Worm (Caenorhabditis elegans) whole organism, late embryonic: ENCODE measurements around the gene F43D2.7.

ENCODE experiments used
- ama-1 ChIP-seq: fragments of 150-350 bp; optimal IDR thresholded peaks from 2 replicates; lab custom pipeline; 2014
- ceh-34 ChIP-seq: sonication (generic microtip); optimal IDR thresholded peaks from 2 replicates; lab custom pipeline; 2016; ENCODE audit warnings: mild to moderate bottlenecking, missing genetic modification characterization, missing compliant biosample characterization
- ceh-48 ChIP-seq: sonication (generic microtip); optimal IDR thresholded peaks from 2 replicates; lab custom pipeline; 2016; ENCODE audit warnings: missing genetic modification characterization, inconsistent platforms, missing compliant biosample characterization
- che-1 ChIP-seq: sonication (generic microtip); optimal IDR thresholded peaks from 2 replicates; lab custom pipeline; 2016; ENCODE audit warnings: mild to moderate bottlenecking, missing genetic modification characterization, missing compliant biosample characterization
- dmd-4 ChIP-seq: sonication (generic microtip); optimal IDR thresholded peaks from 2 replicates; lab custom pipeline; 2016; ENCODE audit warnings: borderline replicate concordance, missing genetic modification characterization, missing compliant biosample characterization
- fkh-10 ChIP-seq: fragments of 150-350 bp; optimal IDR thresholded peaks from 2 replicates; lab custom pipeline; 2014; ENCODE audit warnings: missing biosample characterization, missing genetic modification reagents, missing genetic modification characterization
- nfya-1 ChIP-seq: sonication (generic microtip); optimal IDR thresholded peaks from 2 replicates; lab custom pipeline; 2017; ENCODE audit warnings: missing genetic modification characterization, mild to moderate bottlenecking, missing compliant biosample characterization, antibody characterized with exemption, moderate library complexity
- nhr-11 ChIP-seq: fragments of 150-350 bp; optimal IDR thresholded peaks from 2 replicates; lab custom pipeline; 2014; ENCODE audit warnings: missing biosample characterization, missing genetic modification characterization
- nhr-232 ChIP-seq: sonication (generic microtip); optimal IDR thresholded peaks from 2 replicates; lab custom pipeline; 2016; ENCODE audit warnings: missing genetic modification characterization, missing compliant biosample characterization
- odd-2 ChIP-seq: sonication (generic microtip); optimal IDR thresholded peaks from 2 replicates; lab custom pipeline; 2017; ENCODE audit warnings: antibody characterized with exemption, mild to moderate bottlenecking, missing genetic modification characterization, missing compliant biosample characterization
- pat-9 ChIP-seq: fragments of 200-800 bp; sonication (Bioruptor generic); optimal IDR thresholded peaks from 2 replicates; lab custom pipeline; 2018; ENCODE audit warnings: mild to moderate bottlenecking, missing genetic modification characterization, moderate library complexity, missing compliant biosample characterization

- TF ChIP-seq ceh-48 (tag; lab: Kevin White, UChicago) = no peak
- TF ChIP-seq ama-1 (lab: Kevin White, UChicago) = no peak
- TF ChIP-seq dmd-4 (tag; lab: Kevin White, UChicago) = no peak
- TF ChIP-seq nfya-1 (tag; lab: Kevin White, UChicago) = no peak
- TF ChIP-seq che-1 = no peak
- TF ChIP-seq ceh-34 (tag; lab: Kevin White, UChicago) = no peak
- no peak for TF ChIP-seq odd-2 (tag; lab: Kevin White, UChicago)
- TF ChIP-seq nhr-11 (tag; lab: Kevin White, UChicago) = no peak
- TF ChIP-seq nhr-232 (tag; lab: Kevin White, UChicago) = no peak
- no peak for TF ChIP-seq fkh-10
- TF ChIP-seq pat-9 (tag; lab: Kevin White, UChicago) = no peak
Measured at ce11 chrV:14648825-14649224, 8.9 kb upstream of the F43D2.7 start.
